Fruit fly (Drosophila melanogaster) whole organism, prepupa: ENCODE data around the gene Tl.
A peak's percentile ranks its signal among the peaks of the same experiment; 100 is the strongest.

Experiments
- Blimp-1 ChIP-seq: fragments of 200-800 bp; sonication (Bioruptor generic); optimal IDR thresholded peaks from 3 replicates; lab custom pipeline; 2017; ENCODE audit warnings: missing biosample characterization, missing genetic modification characterization, mild to moderate bottlenecking, moderate library complexity, missing genetic modification reagents
- CG10631 ChIP-seq: fragments of 200-800 bp; sonication (Bioruptor generic); optimal IDR thresholded peaks from 2 replicates; lab custom pipeline; 2016; ENCODE audit warnings: missing biosample characterization, missing genetic modification characterization
- CG10669 ChIP-seq: fragments of 200-800 bp; sonication (Bioruptor generic); optimal IDR thresholded peaks from 3 replicates; lab custom pipeline; 2018; ENCODE audit warnings: missing biosample characterization, mild to moderate bottlenecking, missing genetic modification characterization, moderate library complexity
- CG11294 ChIP-seq: fragments of 200-800 bp; sonication (Bioruptor generic); IDR thresholded peaks from 2 replicates; pipeline ENCODE4 v1.3.6; 2022; ENCODE audit warnings: missing biosample characterization, missing genetic modification characterization
- CG15336 ChIP-seq: fragments of 200-800 bp; sonication (Bioruptor generic); IDR thresholded peaks from 2 replicates; pipeline ENCODE4 v1.3.6; 2022; ENCODE audit warnings: missing biosample characterization, missing genetic modification characterization
- CG1621 ChIP-seq: fragments of 200-800 bp; sonication (Bioruptor generic); optimal IDR thresholded peaks from 3 replicates; lab custom pipeline; 2018; ENCODE audit warnings: missing biosample characterization, mild to moderate bottlenecking, missing genetic modification characterization
- CG16779 ChIP-seq: fragments of 200-800 bp; sonication (Bioruptor generic); optimal IDR thresholded peaks from 3 replicates; lab custom pipeline; 2017; ENCODE audit warnings: missing biosample characterization, mild to moderate bottlenecking, missing genetic modification characterization
- CG3032 ChIP-seq: fragments of 200-800 bp; optimal IDR thresholded peaks from 2 replicates; lab custom pipeline; 2019; ENCODE audit warnings: missing biosample characterization, mild to moderate bottlenecking, missing genetic modification characterization, moderate library complexity
- CG32006 ChIP-seq: fragments of 200-800 bp; sonication (Bioruptor generic); optimal IDR thresholded peaks from 3 replicates; lab custom pipeline; 2017; ENCODE audit warnings: missing biosample characterization, mild to moderate bottlenecking, missing genetic modification characterization
- CG34406 ChIP-seq: fragments of 200-800 bp; sonication (Bioruptor generic); optimal IDR thresholded peaks from 3 replicates; lab custom pipeline; 2016; ENCODE audit warnings: missing biosample characterization, missing genetic modification characterization
- CG3919 ChIP-seq: fragments of 200-800 bp; sonication (Bioruptor generic); optimal IDR thresholded peaks from 3 replicates; lab custom pipeline; 2016; ENCODE audit warnings: missing biosample characterization, missing genetic modification characterization
- CG4318 ChIP-seq: fragments of 200-800 bp; sonication (Bioruptor generic); optimal IDR thresholded peaks from 3 replicates; lab custom pipeline; 2017; ENCODE audit warnings: missing biosample characterization, mild to moderate bottlenecking, missing genetic modification characterization
- CG6276 ChIP-seq: fragments of 200-800 bp; sonication (Bioruptor generic); optimal IDR thresholded peaks from 2 replicates; lab custom pipeline; 2017; ENCODE audit warnings: missing biosample characterization, mild to moderate bottlenecking, missing genetic modification characterization
- CG6792 ChIP-seq: fragments of 200-800 bp; sonication (Bioruptor generic); optimal IDR thresholded peaks from 3 replicates; lab custom pipeline; 2016; ENCODE audit warnings: missing biosample characterization, missing genetic modification characterization
- CG6808 ChIP-seq: fragments of 200-800 bp; sonication (Bioruptor generic); optimal IDR thresholded peaks from 3 replicates; lab custom pipeline; 2017; ENCODE audit warnings: missing biosample characterization, missing genetic modification characterization, mild to moderate bottlenecking, moderate library complexity, missing genetic modification reagents
- CG6854 ChIP-seq: fragments of 200-800 bp; sonication (Bioruptor generic); optimal IDR thresholded peaks from 2 replicates; lab custom pipeline; 2017; ENCODE audit warnings: missing biosample characterization, mild to moderate bottlenecking, missing genetic modification characterization
- CG7368 ChIP-seq: fragments of 200-800 bp; sonication (Bioruptor generic); optimal IDR thresholded peaks from 3 replicates; lab custom pipeline; 2016; ENCODE audit warnings: missing biosample characterization, missing genetic modification characterization
- CG8119 ChIP-seq: fragments of 200-800 bp; sonication (Bioruptor generic); IDR thresholded peaks from 3 replicates; pipeline ENCODE4 v1.3.6; 2022; ENCODE audit warnings: missing biosample characterization, missing genetic modification characterization
- CG8319 ChIP-seq: fragments of 200-800 bp; sonication (Bioruptor generic); optimal IDR thresholded peaks from 3 replicates; lab custom pipeline; 2016; ENCODE audit warnings: missing biosample characterization, missing genetic modification characterization
- CG8632 ChIP-seq: fragments of 200-800 bp; sonication (Bioruptor generic); optimal IDR thresholded peaks from 3 replicates; lab custom pipeline; 2016; ENCODE audit warnings: missing biosample characterization, missing genetic modification characterization
- CG9139 ChIP-seq: fragments of 200-800 bp; sonication (Bioruptor generic); optimal IDR thresholded peaks from 3 replicates; lab custom pipeline; 2017; ENCODE audit warnings: missing biosample characterization, mild to moderate bottlenecking, missing genetic modification characterization
- Eip75B ChIP-seq: fragments of 200-800 bp; sonication (Bioruptor generic); optimal IDR thresholded peaks from 3 replicates; lab custom pipeline; 2016; ENCODE audit warnings: missing biosample characterization, missing genetic modification characterization
- Eip78C ChIP-seq: fragments of 200-800 bp; sonication (Bioruptor generic); peaks from one replicate; lab custom pipeline; 2016; ENCODE audit warnings: missing biosample characterization, missing genetic modification characterization
- Eip93F ChIP-seq: fragments of 200-800 bp; sonication (Bioruptor generic); optimal IDR thresholded peaks from 2 replicates; lab custom pipeline; 2016; ENCODE audit warnings: missing biosample characterization, mild to moderate bottlenecking, missing genetic modification characterization
- Ets21C ChIP-seq: fragments of 200-800 bp; sonication (Bioruptor generic); optimal IDR thresholded peaks from 3 replicates; lab custom pipeline; 2016; ENCODE audit warnings: missing biosample characterization, missing genetic modification characterization
- Ets96B ChIP-seq: fragments of 200-800 bp; optimal IDR thresholded peaks from 2 replicates; lab custom pipeline; 2019; ENCODE audit warnings: missing biosample characterization, mild to moderate bottlenecking, missing genetic modification characterization, moderate library complexity
- Gug ChIP-seq: fragments of 200-800 bp; sonication (Bioruptor generic); IDR thresholded peaks from 2 replicates; pipeline ENCODE4 v1.3.6; 2022; ENCODE audit warnings: missing biosample characterization, missing genetic modification characterization
- Hr38 ChIP-seq: sonication (Bioruptor generic); optimal IDR thresholded peaks from 2 replicates; lab custom pipeline; 2016; ENCODE audit warnings: missing biosample characterization, missing genetic modification characterization
- Hr39 ChIP-seq: fragments of 200-800 bp; sonication (Bioruptor generic); optimal IDR thresholded peaks from 2 replicates; lab custom pipeline; 2016; ENCODE audit warnings: missing biosample characterization, missing genetic modification characterization
- Hr4 ChIP-seq: fragments of 200-800 bp; sonication (Bioruptor generic); optimal IDR thresholded peaks from 3 replicates; lab custom pipeline; 2016; ENCODE audit warnings: missing biosample characterization, missing genetic modification characterization
- Lpt ChIP-seq: fragments of 200-800 bp; sonication (Bioruptor generic); optimal IDR thresholded peaks from 3 replicates; lab custom pipeline; 2016; ENCODE audit warnings: missing biosample characterization, missing genetic modification characterization
- Met ChIP-seq: fragments of 200-800 bp; sonication (Bioruptor generic); optimal IDR thresholded peaks from 3 replicates; lab custom pipeline; 2016; ENCODE audit warnings: missing biosample characterization, missing genetic modification characterization
- OdsH ChIP-seq: fragments of 200-800 bp; sonication (Bioruptor generic); optimal IDR thresholded peaks from 3 replicates; lab custom pipeline; 2016; ENCODE audit warnings: missing biosample characterization, missing genetic modification characterization
- Smox ChIP-seq: fragments of 200-800 bp; sonication (Bioruptor generic); optimal IDR thresholded peaks from 3 replicates; lab custom pipeline; 2016; ENCODE audit warnings: missing biosample characterization, missing genetic modification characterization
- Sox102F ChIP-seq: fragments of 200-800 bp; sonication (Bioruptor generic); optimal IDR thresholded peaks from 2 replicates; lab custom pipeline; 2016; ENCODE audit warnings: missing biosample characterization, mild to moderate bottlenecking, missing genetic modification characterization
- Sox15 ChIP-seq: fragments of 200-800 bp; sonication (Bioruptor generic); optimal IDR thresholded peaks from 3 replicates; lab custom pipeline; 2016; ENCODE audit warnings: missing biosample characterization, missing genetic modification characterization
- achi ChIP-seq: fragments of 200-800 bp; sonication (Bioruptor generic); optimal IDR thresholded peaks from 3 replicates; lab custom pipeline; 2016; ENCODE audit warnings: missing biosample characterization, missing genetic modification characterization
- acj6 ChIP-seq: fragments of 200-800 bp; sonication (Bioruptor generic); optimal IDR thresholded peaks from 3 replicates; lab custom pipeline; 2016; ENCODE audit warnings: missing biosample characterization, missing genetic modification characterization
- cyc ChIP-seq: fragments of 200-800 bp; sonication (Bioruptor generic); optimal IDR thresholded peaks from 3 replicates; lab custom pipeline; 2016; ENCODE audit warnings: missing biosample characterization, missing genetic modification characterization
- dac ChIP-seq: fragments of 200-800 bp; sonication (Bioruptor generic); optimal IDR thresholded peaks from 2 replicates; lab custom pipeline; 2017; ENCODE audit warnings: missing biosample characterization, mild to moderate bottlenecking, missing genetic modification characterization
- dsx ChIP-seq: fragments of 200-800 bp; optimal IDR thresholded peaks from 3 replicates; lab custom pipeline; 2019; ENCODE audit warnings: missing biosample characterization, mild to moderate bottlenecking, missing genetic modification characterization, moderate library complexity; ENCODE audit not compliant: poor library complexity, severe bottlenecking
- eg ChIP-seq: fragments of 200-800 bp; sonication (Bioruptor generic); IDR thresholded peaks from 3 replicates; pipeline ENCODE4 v1.3.6; 2022; ENCODE audit warnings: missing biosample characterization, missing genetic modification characterization
- esn ChIP-seq: fragments of 200-800 bp; sonication (Bioruptor generic); optimal IDR thresholded peaks from 2 replicates; lab custom pipeline; 2016; ENCODE audit warnings: missing biosample characterization, mild to moderate bottlenecking, missing genetic modification characterization, moderate library complexity
- fd59A ChIP-seq: fragments of 200-800 bp; sonication (Bioruptor generic); optimal IDR thresholded peaks from 2 replicates; lab custom pipeline; 2017; ENCODE audit warnings: missing biosample characterization, mild to moderate bottlenecking, missing genetic modification characterization, missing genetic modification reagents
- fd85E ChIP-seq: fragments of 200-800 bp; sonication (Bioruptor generic); optimal IDR thresholded peaks from 3 replicates; lab custom pipeline; 2016; ENCODE audit warnings: missing biosample characterization, missing genetic modification characterization
- fkh ChIP-seq: fragments of 200-800 bp; sonication (Bioruptor generic); optimal IDR thresholded peaks from 3 replicates; lab custom pipeline; 2017; ENCODE audit warnings: missing biosample characterization, mild to moderate bottlenecking, missing genetic modification characterization, moderate library complexity
- lz ChIP-seq: fragments of 200-800 bp; sonication (Bioruptor generic); optimal IDR thresholded peaks from 3 replicates; lab custom pipeline; 2016; ENCODE audit warnings: missing biosample characterization, missing genetic modification characterization
- net ChIP-seq: fragments of 200-800 bp; sonication (Bioruptor generic); optimal IDR thresholded peaks from 3 replicates; lab custom pipeline; 2016; ENCODE audit warnings: missing biosample characterization, missing genetic modification characterization
- salr ChIP-seq, 2 experiments: fragments of 200-800 bp; sonication (Bioruptor generic); optimal IDR thresholded peaks; 3 replicates each; lab custom pipeline; 2016 to 2018; ENCODE audit warnings: missing biosample characterization in 2 of 2, missing genetic modification characterization in 2 of 2, mild to moderate bottlenecking in 1 of 2
- ss ChIP-seq, 2 experiments: fragments of 200-800 bp; sonication (Bioruptor generic); optimal IDR thresholded peaks; 2 replicates in 1 of 2; 3 replicates in 1 of 2; lab custom pipeline; 2017 to 2018; ENCODE audit warnings: mild to moderate bottlenecking in 2 of 2, missing biosample characterization in 2 of 2, missing genetic modification characterization in 2 of 2, moderate library complexity in 1 of 2
- svp ChIP-seq: fragments of 200-800 bp; sonication (Bioruptor generic); peaks from one replicate; lab custom pipeline; 2016; ENCODE audit warnings: missing biosample characterization, missing genetic modification characterization
- vri ChIP-seq: fragments of 200-800 bp; sonication (Bioruptor generic); optimal IDR thresholded peaks from 3 replicates; lab custom pipeline; 2016; ENCODE audit warnings: missing biosample characterization, mild to moderate bottlenecking, missing genetic modification characterization

Gene Tl

dm6 chr3R:26799535-26800111, 782 bp downstream of the Tl start:
- TF ChIP-seq Sox15 (GFP tag; lab: Kevin White, UChicago), result peak; percentile 63
- TF ChIP-seq lz (GFP tag; lab: Kevin White, UChicago), result peak; percentile 45
- TF ChIP-seq Smox (GFP tag; lab: Kevin White, UChicago), result no peak
- TF ChIP-seq Eip93F (GFP tag; lab: Kevin White, UChicago), result no peak
- TF ChIP-seq Eip78C (GFP tag; lab: Kevin White, UChicago), result peak; percentile 91
- TF ChIP-seq CG6808 (GFP tag; lab: Kevin White, UChicago), result peak; percentile 65
- peak; percentile 72 for TF ChIP-seq CG3919 (GFP tag; lab: Kevin White, UChicago)
- peak; percentile 58 for TF ChIP-seq CG7368 (GFP tag; lab: Kevin White, UChicago)
- no peak for TF ChIP-seq Ets21C
- TF ChIP-seq Ets96B (tag; lab: Kevin White, UChicago), result peak; percentile 77
- peak; percentile 65 for TF ChIP-seq CG16779 (tag; lab: Kevin White, UChicago)
- TF ChIP-seq Hr4 (GFP tag; lab: Kevin White, UChicago), result peak; percentile 93
- peak; percentile 60 for TF ChIP-seq CG6792 (GFP tag; lab: Kevin White, UChicago)
- TF ChIP-seq CG8119, result peak; percentile 88
- peak; percentile 81 for TF ChIP-seq Lpt (GFP tag; lab: Kevin White, UChicago)
- peak; percentile 79 for TF ChIP-seq CG10669 (GFP tag; lab: Kevin White, UChicago)
- peak; percentile 70 for TF ChIP-seq CG1621 (tag; lab: Kevin White, UChicago)
- TF ChIP-seq CG34406 (GFP tag; lab: Kevin White, UChicago), result peak; percentile 55
- peak; percentile 83 for TF ChIP-seq OdsH (GFP tag; lab: Kevin White, UChicago)
- TF ChIP-seq ss (GFP tag; optimal IDR thresholded peaks at IDR 0.05; lab: Kevin White, UChicago), result peak; percentile 15 to 64
- peak; percentile 80 for TF ChIP-seq net (GFP tag; lab: Kevin White, UChicago)
- peak; percentile 84 for TF ChIP-seq Gug (GFP tag; lab: Robert Waterston, UW)
- TF ChIP-seq Blimp-1 (GFP tag; lab: Kevin White, UChicago), result no peak
- TF ChIP-seq CG3032, result peak; percentile 75
- TF ChIP-seq acj6 (GFP tag; lab: Kevin White, UChicago), result peak; percentile 78
- TF ChIP-seq Hr39 (GFP tag; lab: Kevin White, UChicago), result peak; percentile 46
- TF ChIP-seq salr (GFP tag; optimal IDR thresholded peaks at IDR 0.05; lab: Kevin White, UChicago), result peak; percentile 44 to 85
- TF ChIP-seq fd85E (GFP tag; lab: Kevin White, UChicago), result no peak
- no peak for TF ChIP-seq vri
- peak; percentile 20 for TF ChIP-seq cyc
- TF ChIP-seq svp (GFP tag; lab: Kevin White, UChicago), result peak; percentile 79
- no peak for TF ChIP-seq CG6854 (GFP tag; lab: Kevin White, UChicago)
- TF ChIP-seq CG10631 (GFP tag; lab: Kevin White, UChicago), result peak; percentile 74
- peak; percentile 68 for TF ChIP-seq Eip75B (GFP tag; lab: Kevin White, UChicago)
- peak; percentile 87 for TF ChIP-seq CG15336
- TF ChIP-seq eg (GFP tag; lab: Robert Waterston, UW), result peak; percentile 83
- peak; percentile 71 for TF ChIP-seq CG11294 (GFP tag; lab: Robert Waterston, UW)
- peak; percentile 83 for TF ChIP-seq CG6276
- no peak for TF ChIP-seq Hr38 (GFP tag; lab: Kevin White, UChicago)
- TF ChIP-seq esn (GFP tag; lab: Kevin White, UChicago), result peak; percentile 24
- peak; percentile 3 for TF ChIP-seq Met
- no peak for TF ChIP-seq CG9139
- TF ChIP-seq achi (GFP tag; lab: Kevin White, UChicago), result peak; percentile 71
- TF ChIP-seq CG8319 (GFP tag; lab: Kevin White, UChicago), result peak; percentile 28
- TF ChIP-seq Sox102F (GFP tag; lab: Kevin White, UChicago), result no peak
- peak; percentile 95 for TF ChIP-seq CG32006
- TF ChIP-seq dsx (GFP tag; lab: Kevin White, UChicago), result peak; percentile 49
- TF ChIP-seq fkh (GFP tag; lab: Kevin White, UChicago), result no peak
- TF ChIP-seq CG8632 (GFP tag; lab: Kevin White, UChicago), result peak; percentile 57
- peak; percentile 84 for TF ChIP-seq dac (GFP tag; lab: Kevin White, UChicago)
- peak; percentile 79 for TF ChIP-seq fd59A (GFP tag; lab: Kevin White, UChicago)
- TF ChIP-seq CG4318 (GFP tag; lab: Kevin White, UChicago), result peak; percentile 90
